Fruit fly (Drosophila melanogaster): ENCODE measurements around the gene Hr83.

DNA sequence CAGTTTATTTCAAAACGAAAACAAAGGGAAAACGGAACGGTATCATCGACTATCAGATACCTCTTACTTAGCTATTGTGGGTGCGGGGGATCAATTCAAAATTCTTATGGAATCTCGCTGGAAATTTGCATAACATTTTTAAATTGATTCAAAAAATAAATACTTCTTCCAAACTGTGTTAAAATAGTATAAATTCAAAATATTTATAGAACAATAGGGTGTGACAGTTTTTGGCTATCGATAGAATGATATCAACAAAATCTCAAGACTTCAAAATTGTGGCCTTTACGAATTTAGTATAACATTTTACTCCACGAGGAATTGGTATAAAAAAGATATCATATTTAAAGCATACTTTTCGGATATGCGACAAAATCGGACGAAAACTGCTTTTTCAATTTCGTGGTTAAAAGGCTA lies 39.4 kb downstream of the Hr83 start:
- no peak for TF ChIP-seq CTCF (optimal IDR thresholded peaks at IDR 0.05)
- TF ChIP-seq CG8478 (optimal IDR thresholded peaks at IDR 0.05), result no peak
